Worm (Caenorhabditis elegans) whole organism, mixed stage, embryonic: ENCODE results near the gene irld-64.

ENCODE experiments used
- M03D4.4 ChIP-seq: sonication (generic microtip); optimal IDR thresholded peaks from 2 replicates; lab custom pipeline; 2017; ENCODE audit warnings: mild to moderate bottlenecking, missing genetic modification characterization, missing compliant biosample characterization
- bed-3 ChIP-seq: fragments of 200-800 bp; sonication (Bioruptor generic); optimal IDR thresholded peaks from 3 replicates; lab custom pipeline; 2018; ENCODE audit warnings: mild to moderate bottlenecking, missing genetic modification characterization, moderate library complexity, missing compliant biosample characterization
- blmp-1 ChIP-seq: fragments of 150-350 bp; optimal IDR thresholded peaks from 2 replicates; lab custom pipeline; 2014; ENCODE audit warnings: missing biosample characterization, missing genetic modification characterization
- ceh-39 ChIP-seq: fragments of 150-350 bp; optimal IDR thresholded peaks from 2 replicates; lab custom pipeline; 2014; ENCODE audit warnings: missing biosample characterization, missing genetic modification characterization
- ceh-43 ChIP-seq: fragments of 200-800 bp; sonication (Bioruptor generic); optimal IDR thresholded peaks from 2 replicates; lab custom pipeline; 2018; ENCODE audit warnings: mild to moderate bottlenecking, missing genetic modification characterization, moderate library complexity, missing compliant biosample characterization
- ceh-83 ChIP-seq: fragments of 200-800 bp; sonication (Bioruptor generic); optimal IDR thresholded peaks from 2 replicates; lab custom pipeline; 2018; ENCODE audit warnings: mild to moderate bottlenecking, missing genetic modification characterization, missing compliant biosample characterization
- ces-1 ChIP-seq: fragments of 150-350 bp; optimal IDR thresholded peaks from 2 replicates; lab custom pipeline; 2014; ENCODE audit warnings: missing biosample characterization, missing genetic modification reagents, missing genetic modification characterization
- cnd-1 ChIP-seq: fragments of 200-800 bp; sonication (Bioruptor generic); optimal IDR thresholded peaks from 2 replicates; lab custom pipeline; 2018; ENCODE audit warnings: mild to moderate bottlenecking, missing genetic modification characterization, missing compliant biosample characterization
- drap-1 ChIP-seq: fragments of 200-800 bp; sonication (Bioruptor generic); optimal IDR thresholded peaks from 3 replicates; lab custom pipeline; 2018; ENCODE audit warnings: mild to moderate bottlenecking, missing genetic modification characterization, missing compliant biosample characterization
- elt-1 ChIP-seq: sonication (generic microtip); optimal IDR thresholded peaks from 2 replicates; lab custom pipeline; 2017; ENCODE audit warnings: missing genetic modification characterization, mild to moderate bottlenecking, missing compliant biosample characterization, antibody characterized with exemption, moderate library complexity, borderline replicate concordance; ENCODE audit not compliant: insufficient read depth
- elt-3 ChIP-seq: fragments of 150-350 bp; optimal IDR thresholded peaks from 2 replicates; lab custom pipeline; 2014; ENCODE audit warnings: missing biosample characterization, missing genetic modification characterization
- flh-1 ChIP-seq: fragments of 200-800 bp; sonication (Bioruptor generic); optimal IDR thresholded peaks from 2 replicates; lab custom pipeline; 2018; ENCODE audit warnings: mild to moderate bottlenecking, missing genetic modification characterization, moderate library complexity, missing compliant biosample characterization
- ham-2 ChIP-seq: fragments of 200-800 bp; sonication (Bioruptor generic); optimal IDR thresholded peaks from 2 replicates; lab custom pipeline; 2018; ENCODE audit warnings: mild to moderate bottlenecking, missing genetic modification characterization, missing compliant biosample characterization
- hlh-1 ChIP-seq: fragments of 150-350 bp; optimal IDR thresholded peaks from 2 replicates; lab custom pipeline; 2014; ENCODE audit warnings: missing biosample characterization, missing genetic modification reagents, missing genetic modification characterization
- lin-13 ChIP-seq: fragments of 150-350 bp; optimal IDR thresholded peaks from 2 replicates; lab custom pipeline; 2014; ENCODE audit warnings: missing biosample characterization, missing genetic modification characterization
- lin-32 ChIP-seq: fragments of 200-800 bp; sonication (Bioruptor generic); optimal IDR thresholded peaks from 2 replicates; lab custom pipeline; 2018; ENCODE audit warnings: mild to moderate bottlenecking, missing genetic modification characterization, missing compliant biosample characterization
- lsy-2 ChIP-seq: fragments of 150-350 bp; optimal IDR thresholded peaks from 2 replicates; lab custom pipeline; 2014; ENCODE audit warnings: missing biosample characterization, missing genetic modification characterization
- mab-5 ChIP-seq: fragments of 150-350 bp; optimal IDR thresholded peaks from 2 replicates; lab custom pipeline; 2014; ENCODE audit warnings: missing biosample characterization, missing genetic modification characterization
- mep-1 ChIP-seq: fragments of 150-350 bp; optimal IDR thresholded peaks from 2 replicates; lab custom pipeline; 2017; ENCODE audit warnings: missing biosample characterization, missing genetic modification reagents, missing genetic modification characterization, inconsistent platforms
- mls-2 ChIP-seq: sonication (generic microtip); optimal IDR thresholded peaks from 2 replicates; lab custom pipeline; 2016; ENCODE audit warnings: mild to moderate bottlenecking, missing genetic modification characterization, moderate library complexity, missing compliant biosample characterization
- nhr-12 ChIP-seq: fragments of 150-350 bp; optimal IDR thresholded peaks from 2 replicates; lab custom pipeline; 2014; ENCODE audit warnings: missing biosample characterization, missing genetic modification characterization
- nhr-2 ChIP-seq: fragments of 150-350 bp; optimal IDR thresholded peaks from 2 replicates; lab custom pipeline; 2014; ENCODE audit warnings: missing biosample characterization, missing genetic modification characterization
- nhr-237 ChIP-seq: fragments of 150-350 bp; optimal IDR thresholded peaks from 2 replicates; lab custom pipeline; 2014; ENCODE audit warnings: missing biosample characterization, missing genetic modification characterization
- nhr-28 ChIP-seq: fragments of 150-350 bp; optimal IDR thresholded peaks from 2 replicates; lab custom pipeline; 2014; ENCODE audit warnings: missing biosample characterization, missing genetic modification characterization
- nhr-76 ChIP-seq: sonication (generic microtip); optimal IDR thresholded peaks from 2 replicates; lab custom pipeline; 2017; ENCODE audit warnings: missing biosample characterization, missing genetic modification characterization
- pha-4 ChIP-seq: fragments of 150-350 bp; optimal IDR thresholded peaks from 2 replicates; lab custom pipeline; 2018; ENCODE audit warnings: missing biosample characterization, missing genetic modification reagents, missing genetic modification characterization
- sem-2 ChIP-seq: fragments of 200-800 bp; sonication (Bioruptor generic); optimal IDR thresholded peaks from 2 replicates; lab custom pipeline; 2018; ENCODE audit warnings: mild to moderate bottlenecking, missing genetic modification characterization, missing compliant biosample characterization
- snpc-4 ChIP-seq: fragments of 150-350 bp; optimal IDR thresholded peaks from 2 replicates; lab custom pipeline; 2014; ENCODE audit warnings: missing biosample characterization, missing genetic modification characterization
- sptf-1 ChIP-seq: sonication (generic microtip); optimal IDR thresholded peaks from 2 replicates; lab custom pipeline; 2017; ENCODE audit warnings: mild to moderate bottlenecking, missing genetic modification characterization, moderate library complexity, missing compliant biosample characterization
- tbx-8 ChIP-seq: fragments of 200-800 bp; sonication (Bioruptor generic); optimal IDR thresholded peaks from 2 replicates; lab custom pipeline; 2018; ENCODE audit warnings: mild to moderate bottlenecking, missing genetic modification characterization, moderate library complexity, missing compliant biosample characterization
- unc-120 ChIP-seq: sonication (generic microtip); optimal IDR thresholded peaks from 2 replicates; lab custom pipeline; 2017; ENCODE audit warnings: missing genetic modification characterization, missing compliant biosample characterization; ENCODE audit not compliant: poor library complexity, severe bottlenecking
- unc-39 ChIP-seq: fragments of 150-350 bp; optimal IDR thresholded peaks from 2 replicates; lab custom pipeline; 2014; ENCODE audit warnings: missing biosample characterization, missing genetic modification characterization
- unc-62 ChIP-seq: fragments of 150-350 bp; optimal IDR thresholded peaks from 2 replicates; lab custom pipeline; 2014; ENCODE audit warnings: missing biosample characterization, missing genetic modification reagents, missing genetic modification characterization
- zip-8 ChIP-seq: fragments of 150-350 bp; optimal IDR thresholded peaks from 2 replicates; lab custom pipeline; 2014; ENCODE audit warnings: missing biosample characterization, missing genetic modification characterization
- ztf-11 ChIP-seq: fragments of 150-350 bp; optimal IDR thresholded peaks from 2 replicates; lab custom pipeline; 2014; ENCODE audit warnings: missing biosample characterization, missing genetic modification characterization

Gene irld-64

ce11 chrII:2894295-2894694 lies 36.1 kb downstream of the irld-64 start, which contains the start of gene sqv-2:
Gene sqv-2, minus strand, starts transcription at chrII:2894395.
- TF ChIP-seq sptf-1 (tag; lab: Kevin White, UChicago) (no peak), ceh-43 (GFP tag; lab: Kevin White, UChicago) (no peak), unc-62 (GFP tag; lab: Kevin White, UChicago) (no peak), tbx-8 (GFP tag; lab: Kevin White, UChicago) (no peak), hlh-1 (tag; lab: Kevin White, UChicago) (no peak), drap-1 (no peak), blmp-1 (tag; lab: Kevin White, UChicago) (no peak), zip-8 (tag; lab: Kevin White, UChicago) (no peak), ztf-11 (tag; lab: Kevin White, UChicago) (no peak), nhr-12 (no peak)

ce11 chrII:2888957-2889630 lies 41.3 kb downstream of the irld-64 start, which contains the start of gene pinn-1:
Gene pinn-1, minus strand, starts transcription at chrII:2889007.
- TF ChIP-seq ceh-83 (GFP tag; lab: Kevin White, UChicago) (no peak), blmp-1 (tag; lab: Kevin White, UChicago) (no peak), ceh-43 (GFP tag; lab: Kevin White, UChicago) (no peak), nhr-2 (peak; percentile 9), lin-13 (tag; lab: Kevin White, UChicago) (peak; percentile 88), snpc-4 (tag; lab: Kevin White, UChicago) (no peak), hlh-1 (tag; lab: Kevin White, UChicago) (no peak), ceh-39 (peak; percentile 55), drap-1 (peak; percentile 10), M03D4.4 (tag; lab: Kevin White, UChicago) (no peak), tbx-8 (GFP tag; lab: Kevin White, UChicago) (no peak), elt-1 (no peak), nhr-28 (tag; lab: Kevin White, UChicago) (no peak), cnd-1 (tag; lab: Kevin White, UChicago) (peak; percentile 63), unc-39 (no peak), bed-3 (GFP tag; lab: Kevin White, UChicago) (no peak), unc-62 (GFP tag; lab: Kevin White, UChicago) (no peak), lsy-2 (tag; lab: Kevin White, UChicago) (peak; percentile 69), nhr-76 (tag; lab: Kevin White, UChicago) (no peak), sem-2 (GFP tag; lab: Kevin White, UChicago) (no peak), nhr-237 (tag; lab: Kevin White, UChicago) (peak; percentile 50), lin-32 (GFP tag; lab: Kevin White, UChicago) (peak; percentile 1), mep-1 (tag; lab: Kevin White, UChicago) (peak; percentile 85), nhr-12 (no peak), ham-2 (GFP tag; lab: Kevin White, UChicago) (no peak), zip-8 (tag; lab: Kevin White, UChicago) (no peak), flh-1 (GFP tag; lab: Kevin White, UChicago) (no peak), pha-4 (tag; lab: Kevin White, UChicago) (peak; percentile 80), unc-120 (no peak), elt-3 (tag; lab: Kevin White, UChicago) (peak; percentile 27), sptf-1 (tag; lab: Kevin White, UChicago) (peak; percentile 76), ces-1 (peak; percentile 78), mab-5 (tag; lab: Kevin White, UChicago) (no peak), mls-2 (peak; percentile 55), ztf-11 (tag; lab: Kevin White, UChicago) (no peak)
